Fruit fly (Drosophila melanogaster) whole organism, pupa: ENCODE measurements around the gene CG3309.

Source experiments
- CG10348 ChIP-seq: fragments of 200-800 bp; sonication (Bioruptor generic); IDR thresholded peaks from 2 replicates; pipeline ENCODE4 v1.3.6; 2022; ENCODE audit warnings: missing biosample characterization, missing genetic modification characterization
- CG12605 ChIP-seq: fragments of 200-800 bp; sonication (Bioruptor generic); IDR thresholded peaks from 2 replicates; pipeline ENCODE4 v1.3.6; 2022; ENCODE audit warnings: missing biosample characterization, missing genetic modification characterization
- CG13204 ChIP-seq: fragments of 200-800 bp; sonication (Bioruptor generic); optimal IDR thresholded peaks from 2 replicates; lab custom pipeline; 2018; ENCODE audit warnings: missing biosample characterization, mild to moderate bottlenecking, missing genetic modification characterization, moderate library complexity
- CG15710 ChIP-seq: fragments of 200-800 bp; sonication (Bioruptor generic); optimal IDR thresholded peaks from 2 replicates; lab custom pipeline; 2018; ENCODE audit warnings: missing biosample characterization, mild to moderate bottlenecking, missing genetic modification characterization, moderate library complexity
- CG9948 ChIP-seq: fragments of 200-800 bp; sonication (Bioruptor generic); optimal IDR thresholded peaks from 2 replicates; lab custom pipeline; 2018; ENCODE audit warnings: missing biosample characterization, mild to moderate bottlenecking, missing genetic modification characterization, moderate library complexity
- D1 ChIP-seq: fragments of 200-800 bp; sonication (Bioruptor generic); optimal IDR thresholded peaks from 2 replicates; lab custom pipeline; 2018; ENCODE audit warnings: missing biosample characterization, mild to moderate bottlenecking, missing genetic modification characterization, moderate library complexity
- Pif1B ChIP-seq: fragments of 200-800 bp; sonication (Bioruptor generic); optimal IDR thresholded peaks from 3 replicates; lab custom pipeline; 2016; ENCODE audit warnings: missing biosample characterization, missing genetic modification characterization
- fd96Ca ChIP-seq: fragments of 200-800 bp; sonication (Bioruptor generic); IDR thresholded peaks from 3 replicates; pipeline ENCODE4 v1.3.6; 2022; ENCODE audit warnings: missing biosample characterization, missing genetic modification characterization

DNA sequence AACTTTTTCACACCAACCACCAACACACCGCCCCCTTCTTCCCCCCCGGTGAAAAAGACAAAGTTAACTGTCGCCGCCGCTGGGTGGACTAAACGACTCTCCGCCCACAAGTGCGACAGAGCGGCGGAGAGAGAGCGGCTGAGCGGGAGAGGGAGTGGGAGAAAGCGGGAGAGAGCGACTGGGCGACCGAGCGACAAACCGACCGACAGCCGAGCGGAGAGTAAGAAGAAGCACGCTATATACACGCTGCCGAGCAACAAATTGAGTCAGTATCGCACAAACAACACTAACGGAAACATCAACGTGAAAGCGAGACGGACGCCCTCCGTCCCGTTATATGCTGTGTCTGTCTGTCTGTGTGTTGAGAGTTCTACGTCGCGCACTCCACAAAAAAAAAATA, 10.8 kb upstream of the CG3309 start, which contains the start of gene SK:
- no peak for TF ChIP-seq Pif1B (GFP tag; lab: Kevin White, UChicago)
- TF ChIP-seq CG12605 (GFP tag; lab: Robert Waterston, UW), result no peak
- no peak for TF ChIP-seq CG13204 (GFP tag; lab: Kevin White, UChicago)
- peak; percentile 52; the same call in 1 of the 3 replicates for TF ChIP-seq fd96Ca (GFP tag; lab: Robert Waterston, UW)
- TF ChIP-seq CG15710 (tag; lab: Kevin White, UChicago), result no peak
- TF ChIP-seq CG9948, result no peak
- no peak for TF ChIP-seq D1 (tag; lab: Kevin White, UChicago)
- TF ChIP-seq CG10348 (GFP tag; lab: Robert Waterston, UW), result no peak
